Worm (Caenorhabditis elegans): ENCODE measurements around the gene D1022.2.

ce11 chrII:7469318-7469717, 10.0 kb downstream of the D1022.2 start:
- TF ChIP-seq ceh-8 (GFP tag; optimal IDR thresholded peaks at IDR 0.05) (no peak), snpc-4 (tag; optimal IDR thresholded peaks at IDR 0.05) (no peak), nhr-90 (tag; optimal IDR thresholded peaks at IDR 0.05; ENCODE audit: poor library complexity) (no peak), fkh-10 (GFP tag; optimal IDR thresholded peaks at IDR 0.05) (peak; percentile 96)
